Worm (Caenorhabditis elegans): ENCODE results near the gene rpc-1.
A peak's percentile ranks its signal among the peaks of the same experiment; 100 is the strongest.

rpc-1 gene

DNA sequence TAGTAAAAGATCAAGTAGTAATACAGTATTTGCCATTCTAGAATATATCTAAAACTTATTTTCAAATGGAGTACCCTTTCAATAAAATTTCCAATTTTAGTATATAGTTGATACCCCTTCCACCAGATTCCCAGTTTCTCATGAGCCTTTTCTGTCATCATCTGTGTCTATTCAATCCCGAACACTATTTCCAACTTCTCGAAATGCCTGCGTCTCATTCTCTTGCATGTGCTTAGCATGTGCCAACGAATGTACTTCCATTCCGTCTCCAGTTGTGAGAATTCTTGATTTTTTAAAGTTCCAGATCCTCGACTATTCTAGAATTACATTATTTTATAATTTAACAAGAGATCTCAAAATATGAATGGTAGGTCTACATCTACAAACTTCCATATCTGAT is 1.0 kb upstream of the rpc-1 start, which contains the start of gene C42D4.18:
Gene C42D4.18 (plus strand): TSS at position 231 of the 400 bp plus-strand sequence.
- no peak for TF ChIP-seq mab-5 (tag; optimal IDR thresholded peaks at IDR 0.05)
- TF ChIP-seq sem-4 (tag; optimal IDR thresholded peaks at IDR 0.05), result no peak
- no peak for TF ChIP-seq nhr-25 (tag; optimal IDR thresholded peaks at IDR 0.05)
- no peak for TF ChIP-seq crh-2 (tag; optimal IDR thresholded peaks at IDR 0.05)
- no peak for TF ChIP-seq ZK546.5 (tag; optimal IDR thresholded peaks at IDR 0.05)
- peak in 1 of 2 experiments; percentile 37 for TF ChIP-seq mdl-1 (tag; optimal IDR thresholded peaks at IDR 0.05)
- TF ChIP-seq nhr-6 (tag; optimal IDR thresholded peaks at IDR 0.05), result no peak
- TF ChIP-seq C34F6.9 (tag; optimal IDR thresholded peaks at IDR 0.05), result peak; percentile 62
- TF ChIP-seq nhr-11 (tag; optimal IDR thresholded peaks at IDR 0.05), result no peak
- no peak for TF ChIP-seq peb-1 (tag; optimal IDR thresholded peaks at IDR 0.05)
- TF ChIP-seq mbf-1 (tag; optimal IDR thresholded peaks at IDR 0.05), result no peak
- TF ChIP-seq egl-27 (tag; optimal IDR thresholded peaks at IDR 0.05), result no peak
- TF ChIP-seq lsy-2 (tag; optimal IDR thresholded peaks at IDR 0.05), result peak in 1 of 2 experiments; percentile 48
- no peak for TF ChIP-seq nhr-23 (tag; optimal IDR thresholded peaks at IDR 0.05)
- TF ChIP-seq skn-1 (tag; optimal IDR thresholded peaks at IDR 0.05), result no peak
- peak; percentile 26 for TF ChIP-seq nhr-129 (tag; optimal IDR thresholded peaks at IDR 0.05)
- TF ChIP-seq unc-55 (GFP tag; optimal IDR thresholded peaks at IDR 0.05), result peak; percentile 55
- TF ChIP-seq unc-62 (GFP tag; optimal IDR thresholded peaks at IDR 0.05), result no peak
- no peak for TF ChIP-seq nhr-10 (tag; optimal IDR thresholded peaks at IDR 0.05)
- no peak for TF ChIP-seq ztf-4 (tag; optimal IDR thresholded peaks at IDR 0.05)
- TF ChIP-seq alr-1 (tag; optimal IDR thresholded peaks at IDR 0.05), result no peak
- no peak for TF ChIP-seq ztf-1 (GFP tag; conservative IDR thresholded peaks at IDR 0.05)
- no peak for TF ChIP-seq elt-1 (tag; optimal IDR thresholded peaks at IDR 0.05)
- peak; percentile 36 for TF ChIP-seq sma-9 (GFP tag; optimal IDR thresholded peaks at IDR 0.05)
- no peak for TF ChIP-seq sma-9 (tag; optimal IDR thresholded peaks at IDR 0.05)
- TF ChIP-seq aly-2 (tag; optimal IDR thresholded peaks at IDR 0.05), result no peak

DNA sequence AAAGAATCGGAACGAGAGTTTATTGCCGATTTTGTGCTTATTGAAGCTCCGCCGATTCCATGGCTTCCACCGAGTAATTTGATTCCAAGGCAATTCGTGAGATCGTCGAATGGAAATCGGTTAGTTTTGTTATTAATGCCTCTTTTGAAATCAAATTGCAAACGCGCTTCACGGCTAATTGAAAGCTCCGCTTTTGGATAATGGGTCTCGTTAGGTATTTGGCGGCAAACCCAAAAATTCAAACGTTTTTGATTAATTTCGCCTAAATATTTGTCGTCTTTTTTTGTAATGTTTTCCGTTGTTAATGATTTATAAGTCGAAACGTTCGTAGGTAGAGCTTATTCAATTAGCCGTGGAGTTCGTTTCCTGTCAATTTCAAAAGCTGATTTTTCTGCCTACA is 6.0 kb downstream of the rpc-1 start:
- no peak for TF ChIP-seq snpc-4 (tag; optimal IDR thresholded peaks at IDR 0.05)
- no peak for TF ChIP-seq nhr-21 (tag; optimal IDR thresholded peaks at IDR 0.05)
- TF ChIP-seq nhr-11 (tag; optimal IDR thresholded peaks at IDR 0.05), result no peak
- TF ChIP-seq nhr-25 (tag; optimal IDR thresholded peaks at IDR 0.05), result no peak
- TF ChIP-seq sma-3 (GFP tag; optimal IDR thresholded peaks at IDR 0.05), result no peak
- TF ChIP-seq lin-13 (GFP tag; optimal IDR thresholded peaks at IDR 0.05), result no peak
- TF ChIP-seq mdl-1 (tag; optimal IDR thresholded peaks at IDR 0.05), result no peak
- TF ChIP-seq sma-9 (GFP tag; optimal IDR thresholded peaks at IDR 0.05), result no peak
- TF ChIP-seq sma-9 (tag; optimal IDR thresholded peaks at IDR 0.05), result no peak
- no peak for TF ChIP-seq egl-27 (tag; optimal IDR thresholded peaks at IDR 0.05)
- no peak for TF ChIP-seq lin-11 (tag; optimal IDR thresholded peaks at IDR 0.05)
- no peak for TF ChIP-seq skn-1 (tag; optimal IDR thresholded peaks at IDR 0.05)

DNA sequence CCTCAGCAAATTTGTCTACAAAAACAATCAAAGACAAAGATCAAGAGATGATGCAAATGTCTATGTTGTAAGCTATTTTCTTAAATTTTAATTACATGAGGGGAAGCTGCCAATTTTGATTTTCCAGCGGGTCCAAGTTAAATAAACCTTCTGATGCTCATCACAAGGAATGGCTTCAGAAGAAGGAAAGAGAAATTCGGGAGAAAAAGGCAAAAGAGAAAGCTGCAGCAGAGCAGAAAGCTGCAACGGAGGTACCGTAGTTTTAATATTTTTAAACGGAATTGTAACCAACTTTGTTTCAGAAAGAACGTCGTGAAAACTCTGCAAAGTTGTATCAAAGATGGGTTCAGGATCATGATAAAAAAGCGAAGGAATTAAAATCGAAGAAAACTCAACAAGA is 7.4 kb downstream of the rpc-1 start:
- TF ChIP-seq nhr-237 (tag; optimal IDR thresholded peaks at IDR 0.05) (no peak), dmd-4 (tag; optimal IDR thresholded peaks at IDR 0.05) (no peak), ZK546.5 (tag; optimal IDR thresholded peaks at IDR 0.05) (no peak), Y55F3AM.14 (GFP tag; optimal IDR thresholded peaks at IDR 0.05) (no peak), aly-2 (tag; optimal IDR thresholded peaks at IDR 0.05) (no peak), R02D3.7 (tag; optimal IDR thresholded peaks at IDR 0.05) (no peak), nhr-129 (tag; optimal IDR thresholded peaks at IDR 0.05) (no peak), elt-3 (tag; optimal IDR thresholded peaks at IDR 0.05) (no peak), mbf-1 (tag; optimal IDR thresholded peaks at IDR 0.05) (no peak), zag-1 (tag; optimal IDR thresholded peaks at IDR 0.05) (no peak), sem-4 (tag; optimal IDR thresholded peaks at IDR 0.05) (no peak), unc-39 (tag; optimal IDR thresholded peaks at IDR 0.05) (no peak)

DNA sequence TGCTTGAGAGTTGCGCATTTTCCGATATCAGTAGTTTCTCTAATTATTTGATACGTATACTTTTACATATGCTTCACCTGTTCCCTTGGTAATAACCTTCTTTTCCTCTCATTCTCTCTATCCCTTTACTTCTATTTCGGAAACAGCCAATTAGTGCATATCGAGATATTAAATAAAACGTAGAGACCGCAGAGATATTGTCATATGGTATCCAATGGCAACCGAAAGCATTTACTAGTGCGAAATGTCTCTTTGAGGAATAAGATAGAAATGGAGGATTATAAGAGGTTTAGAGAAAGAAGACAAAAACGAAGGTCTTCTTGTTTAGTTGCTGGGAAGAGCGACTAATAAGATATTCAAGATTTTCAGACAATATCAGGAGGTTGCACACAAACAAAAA is 9.2 kb downstream of the rpc-1 start, which contains the start of gene maph-9:
Gene maph-9 (plus strand): TSS at position 273 of the 400 bp plus-strand sequence.
- no peak for TF ChIP-seq nhr-12 (tag; optimal IDR thresholded peaks at IDR 0.05)
- peak; percentile 33 for TF ChIP-seq C34F6.9 (tag; optimal IDR thresholded peaks at IDR 0.05)
- no peak for TF ChIP-seq lsy-2 (tag; optimal IDR thresholded peaks at IDR 0.05)
- no peak for TF ChIP-seq elt-3 (tag; optimal IDR thresholded peaks at IDR 0.05)
- no peak for TF ChIP-seq unc-55 (GFP tag; optimal IDR thresholded peaks at IDR 0.05)
- TF ChIP-seq nhr-10 (tag; optimal IDR thresholded peaks at IDR 0.05), result no peak
- TF ChIP-seq snpc-4 (tag; optimal IDR thresholded peaks at IDR 0.05), result no peak
- TF ChIP-seq lin-11 (tag; optimal IDR thresholded peaks at IDR 0.05), result no peak
